Worm (Caenorhabditis elegans) whole organism, L2 larva: Measurements from ENCODE around the gene gly-8.

Source experiments
- ama-1 ChIP-seq: fragments of 150-350 bp; optimal IDR thresholded peaks from 2 replicates; lab custom pipeline; 2018; ENCODE audit warnings: inconsistent platforms
- mab-5 ChIP-seq: fragments of 150-350 bp; optimal IDR thresholded peaks from 2 replicates; lab custom pipeline; 2014; ENCODE audit warnings: missing biosample characterization, missing genetic modification characterization
- mdl-1 ChIP-seq, 2 experiments: fragments of 150-350 bp in 1 of 2; sonication (generic microtip) in 1 of 2; optimal IDR thresholded peaks; 2 replicates each; lab custom pipeline; 2017; ENCODE audit warnings: missing biosample characterization in 2 of 2, missing genetic modification characterization in 2 of 2

- TF ChIP-seq ama-1 = no peak
- no peak for TF ChIP-seq mdl-1 (tag; optimal IDR thresholded peaks at IDR 0.05; lab: Kevin White, UChicago)
- no peak for TF ChIP-seq mab-5 (tag; lab: Kevin White, UChicago)
Observed at ce11 chrIII:11633444-11633843, 8.4 kb downstream of the gly-8 start.
